Fruit fly (Drosophila melanogaster): ENCODE data around the gene Ugt37A1.
A peak's percentile ranks its signal among the peaks of the same experiment; 100 is the strongest.

The Ugt37A1 gene

DNA sequence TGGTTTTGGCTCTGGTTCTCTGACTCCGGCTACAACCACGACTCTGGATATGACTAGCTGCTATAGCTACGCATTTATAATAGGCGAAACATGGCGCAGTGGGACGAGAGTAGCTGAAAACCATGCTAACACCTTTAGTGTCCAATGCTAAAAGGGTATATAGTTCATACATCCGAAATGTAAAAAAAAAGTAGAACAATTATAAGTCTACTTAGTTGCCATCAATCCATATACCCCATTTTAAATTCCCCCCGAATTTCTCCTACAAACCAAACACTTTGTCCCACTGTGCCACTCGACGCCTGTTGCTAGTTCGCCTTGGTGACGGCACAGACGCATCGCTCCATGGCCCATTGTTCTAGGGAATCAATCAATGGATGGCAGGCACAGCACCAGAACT is 47.6 kb downstream of the Ugt37A1 start:
- TF ChIP-seq Dbx (GFP tag; IDR thresholded peaks at IDR 0.05), result 0 out of 3 replicates have a peak, but pooled peaks have one; percentile 26
- peak; percentile 61 for TF ChIP-seq CG1603 (tag; optimal IDR thresholded peaks at IDR 0.05)
- TF ChIP-seq CG7786 (GFP tag; optimal IDR thresholded peaks at IDR 0.05), result peak; percentile 39
- TF ChIP-seq CG42726 (GFP tag; IDR thresholded peaks at IDR 0.05; ENCODE audit: partially characterized antibody), result no peak
- TF ChIP-seq Kr (GFP tag; optimal IDR thresholded peaks at IDR 0.05), result no peak
- peak; percentile 89 for TF ChIP-seq H15 (GFP tag; IDR thresholded peaks at IDR 0.05)
- no peak for TF ChIP-seq lbe (GFP tag; optimal IDR thresholded peaks at IDR 0.05)
- TF ChIP-seq btn (GFP tag; optimal IDR thresholded peaks at IDR 0.05), result peak; percentile 72
- no peak for TF ChIP-seq CG12744 (GFP tag; optimal IDR thresholded peaks at IDR 0.05)
- no peak for TF ChIP-seq CG2129 (GFP tag; IDR thresholded peaks at IDR 0.05; ENCODE audit: partially characterized antibody)
- peak; percentile 73 for TF ChIP-seq zen (tag; optimal IDR thresholded peaks at IDR 0.05)
- TF ChIP-seq CG8924 (tag; optimal IDR thresholded peaks at IDR 0.05), result peak; percentile 46
- peak; percentile 81 for TF ChIP-seq sisA (GFP tag; IDR thresholded peaks at IDR 0.05)
- TF ChIP-seq GATAe (GFP tag; conservative IDR thresholded peaks at IDR 0.05), result peak; percentile 43; the same call in 1 of the 2 replicates
- peak; percentile 67 for TF ChIP-seq mam (GFP tag; optimal IDR thresholded peaks at IDR 0.05)
- peak; percentile 77 for TF ChIP-seq CG6654 (GFP tag; optimal IDR thresholded peaks at IDR 0.05)
- TF ChIP-seq CG17829 (tag; optimal IDR thresholded peaks at IDR 0.05), result peak; percentile 81
- TF ChIP-seq bowl (GFP tag; IDR thresholded peaks at IDR 0.05), result no peak
- TF ChIP-seq corto (GFP tag; optimal IDR thresholded peaks at IDR 0.05), result no peak
- TF ChIP-seq CG15269 (tag; optimal IDR thresholded peaks at IDR 0.05), result peak; percentile 46
- peak; percentile 41 for TF ChIP-seq ssp (GFP tag; IDR thresholded peaks at IDR 0.05)
- TF ChIP-seq CG17328 (GFP tag; IDR thresholded peaks at IDR 0.05), result peak; percentile 67
- TF ChIP-seq psq (GFP tag; optimal IDR thresholded peaks at IDR 0.05), result no peak
- TF ChIP-seq lola (GFP tag; optimal IDR thresholded peaks at IDR 0.05), result peak in 1 of 3 experiments; percentile 58
- TF ChIP-seq CG14965 (GFP tag; optimal IDR thresholded peaks at IDR 0.05; ENCODE audit: borderline replicate concordance), result peak; percentile 64
- TF ChIP-seq dan (GFP tag; IDR thresholded peaks at IDR 0.05), result peak; percentile 68; the same call in 1 of the 2 replicates
- TF ChIP-seq CG14667 (GFP tag; IDR thresholded peaks at IDR 0.05), result peak; percentile 79
- TF ChIP-seq Fer1 (GFP tag; optimal IDR thresholded peaks at IDR 0.05), result peak; percentile 71
- TF ChIP-seq Fer3 (tag; optimal IDR thresholded peaks at IDR 0.05), result peak; percentile 65
- TF ChIP-seq CG17385 (GFP tag; optimal IDR thresholded peaks at IDR 0.05), result peak; percentile 13
- TF ChIP-seq chinmo (GFP tag; IDR thresholded peaks at IDR 0.05; ENCODE audit: partially characterized antibody), result no peak
- TF ChIP-seq CG18262 (tag; optimal IDR thresholded peaks at IDR 0.05), result peak; percentile 89
- TF ChIP-seq Sox102F (GFP tag; optimal IDR thresholded peaks at IDR 0.05), result peak; percentile 67
- TF ChIP-seq CG8089 (GFP tag; optimal IDR thresholded peaks at IDR 0.05), result peak; percentile 33
- no peak for TF ChIP-seq CG4328 (GFP tag; optimal IDR thresholded peaks at IDR 0.05)
- TF ChIP-seq CG1602 (GFP tag; optimal IDR thresholded peaks at IDR 0.05), result peak; percentile 22
- no peak for TF ChIP-seq Bteb2 (GFP tag; optimal IDR thresholded peaks at IDR 0.05)
- TF ChIP-seq CG3838 (GFP tag; optimal IDR thresholded peaks at IDR 0.05), result no peak
- TF ChIP-seq Hmx (GFP tag; optimal IDR thresholded peaks at IDR 0.05), result no peak
- peak; percentile 39 for TF ChIP-seq gcm (GFP tag; optimal IDR thresholded peaks at IDR 0.05)
- peak; percentile 76 for TF ChIP-seq Meics (GFP tag; optimal IDR thresholded peaks at IDR 0.05)
- no peak for TF ChIP-seq Trl (optimal IDR thresholded peaks at IDR 0.05)
- peak; percentile 46 for TF ChIP-seq Trl (GFP tag; optimal IDR thresholded peaks at IDR 0.05)
- no peak for TF ChIP-seq cas (GFP tag; IDR thresholded peaks at IDR 0.05)
- TF ChIP-seq CG8290 (GFP tag; optimal IDR thresholded peaks at IDR 0.05), result peak; percentile 39
- no peak for TF ChIP-seq CG8290 (tag; optimal IDR thresholded peaks at IDR 0.05)
- TF ChIP-seq CG2116 (GFP tag; optimal IDR thresholded peaks at IDR 0.05), result peak; percentile 2
- peak; percentile 23 for TF ChIP-seq odd (GFP tag; optimal IDR thresholded peaks at IDR 0.05)
- TF ChIP-seq NC2α (GFP tag; optimal IDR thresholded peaks at IDR 0.05), result peak; percentile 28
- peak; percentile 39 for TF ChIP-seq Mes4 (GFP tag; optimal IDR thresholded peaks at IDR 0.05)
- peak; percentile 48 for TF ChIP-seq repo (GFP tag; optimal IDR thresholded peaks at IDR 0.05)
- no peak for TF ChIP-seq ap (GFP tag; IDR thresholded peaks at IDR 0.05)

Measured in whole organism, embryonic.